Worm (Caenorhabditis elegans) whole organism, dauer: ENCODE data around the gene C43H6.12.

Experiments
- unc-62 ChIP-seq: sonication (generic microtip); optimal IDR thresholded peaks from 2 replicates; lab custom pipeline; 2017; ENCODE audit warnings: missing biosample characterization, missing genetic modification reagents, missing genetic modification characterization

Gene C43H6.12

ce11 chrX:2409243-2409741 lies at the start of gene C43H6.12, which contains the start of gene trpp-12:
Gene C43H6.12 (plus strand): TSS chrX:2409607.
Gene trpp-12 (plus strand): TSS chrX:2409691.
- TF ChIP-seq unc-62 = no peak

- no peak for TF ChIP-seq unc-62
These were observed 49.6 kb upstream of the C43H6.12 start, which contains the start of gene lgc-40 for ce11 chrX:2359797-2360196. Gene lgc-40 (plus strand): TSS chrX:2360097.

- TF ChIP-seq unc-62 = no peak
These were observed 46.5 kb upstream of the C43H6.12 start for ce11 chrX:2362872-2363271.

- no peak for TF ChIP-seq unc-62
These were observed 44.6 kb upstream of the C43H6.12 start for ce11 chrX:2364703-2365299.

- TF ChIP-seq unc-62 = no peak
These were observed 43.5 kb upstream of the C43H6.12 start, which contains the start of gene T24D8.6 for ce11 chrX:2365890-2366289. Gene T24D8.6 (minus strand): TSS chrX:2365990.

- no peak for TF ChIP-seq unc-62
These were observed 41.2 kb upstream of the C43H6.12 start for ce11 chrX:2368042-2368814.

- TF ChIP-seq unc-62 = no peak
These were observed 40.3 kb upstream of the C43H6.12 start for ce11 chrX:2369073-2369472.

- TF ChIP-seq unc-62 = no peak
These were observed 38.8 kb upstream of the C43H6.12 start for ce11 chrX:2370655-2371054.

- no peak for TF ChIP-seq unc-62
These were observed 37.3 kb upstream of the C43H6.12 start for ce11 chrX:2372134-2372533.

ce11 chrX:2375300-2376035 lies 33.9 kb upstream of the C43H6.12 start, which contains the start of gene F47G3.3:
Gene F47G3.3 (plus strand): TSS chrX:2375985.
- no peak for TF ChIP-seq unc-62

ce11 chrX:2380818-2381217 lies 28.6 kb upstream of the C43H6.12 start:
- TF ChIP-seq unc-62 = no peak

ce11 chrX:2381282-2381681 lies 28.1 kb upstream of the C43H6.12 start, which contains the start of gene F47G3.4:
Gene F47G3.4 (plus strand): TSS chrX:2381582.
- no peak for TF ChIP-seq unc-62

ce11 chrX:2382227-2382626 lies 27.2 kb upstream of the C43H6.12 start:
- no peak for TF ChIP-seq unc-62

- no peak for TF ChIP-seq unc-62
These were observed 24.0 kb upstream of the C43H6.12 start, which contains the start of gene F47G3.1 for ce11 chrX:2385453-2385852. Gene F47G3.1 (plus strand): TSS chrX:2385753.

- TF ChIP-seq unc-62 = no peak
These were observed 22.4 kb upstream of the C43H6.12 start for ce11 chrX:2386922-2387566.

ce11 chrX:2394983-2395382 lies 14.4 kb upstream of the C43H6.12 start, which contains the start of gene C43H6.6:
Gene C43H6.6 (plus strand): TSS chrX:2395283.
- TF ChIP-seq unc-62 = no peak
